Worm (Caenorhabditis elegans): ENCODE measurements around the gene F33C8.2.

F33C8.2 gene

ce11 chrX:14744496-14744895, 23.3 kb downstream of the F33C8.2 start:
- TF ChIP-seq ceh-39 (tag; optimal IDR thresholded peaks at IDR 0.05): no peak
- TF ChIP-seq lin-13 (tag; optimal IDR thresholded peaks at IDR 0.05): no peak
- TF ChIP-seq tbx-8 (GFP tag; optimal IDR thresholded peaks at IDR 0.05): no peak
- TF ChIP-seq elt-3 (tag; optimal IDR thresholded peaks at IDR 0.05): no peak

ce11 chrX:14745218-14745617, 24.0 kb downstream of the F33C8.2 start:
- TF ChIP-seq unc-120 (tag; optimal IDR thresholded peaks at IDR 0.05; ENCODE audit: poor library complexity, severe bottlenecking) (no peak), pha-4 (tag; optimal IDR thresholded peaks at IDR 0.05) (no peak), sptf-1 (tag; optimal IDR thresholded peaks at IDR 0.05) (no peak), unc-39 (tag; optimal IDR thresholded peaks at IDR 0.05) (no peak), elt-3 (tag; optimal IDR thresholded peaks at IDR 0.05) (no peak), ham-2 (GFP tag; optimal IDR thresholded peaks at IDR 0.05) (no peak), mab-5 (tag; optimal IDR thresholded peaks at IDR 0.05) (no peak), tbx-8 (GFP tag; optimal IDR thresholded peaks at IDR 0.05) (no peak), lin-32 (GFP tag; optimal IDR thresholded peaks at IDR 0.05) (no peak), nhr-28 (tag; optimal IDR thresholded peaks at IDR 0.05) (no peak), blmp-1 (tag; optimal IDR thresholded peaks at IDR 0.05) (no peak), hlh-1 (tag; optimal IDR thresholded peaks at IDR 0.05) (no peak), zip-8 (tag; optimal IDR thresholded peaks at IDR 0.05) (no peak), mls-2 (tag; optimal IDR thresholded peaks at IDR 0.05) (no peak)

ce11 chrX:14746948-14747347, 25.8 kb downstream of the F33C8.2 start, which contains the start of gene C05G5.2:
Gene C05G5.2 (plus strand): TSS chrX:14747303.
- TF ChIP-seq mep-1 (tag; optimal IDR thresholded peaks at IDR 0.05) (peak; percentile 92), hlh-1 (tag; optimal IDR thresholded peaks at IDR 0.05) (peak; percentile 12), nhr-28 (tag; optimal IDR thresholded peaks at IDR 0.05) (no peak), unc-120 (tag; optimal IDR thresholded peaks at IDR 0.05; ENCODE audit: poor library complexity, severe bottlenecking) (peak; percentile 66), nhr-237 (tag; optimal IDR thresholded peaks at IDR 0.05) (peak; percentile 75), snpc-4 (tag; optimal IDR thresholded peaks at IDR 0.05) (no peak), tbx-8 (GFP tag; optimal IDR thresholded peaks at IDR 0.05) (no peak), lin-32 (GFP tag; optimal IDR thresholded peaks at IDR 0.05) (no peak), ztf-11 (tag; optimal IDR thresholded peaks at IDR 0.05) (no peak), nhr-76 (tag; optimal IDR thresholded peaks at IDR 0.05) (no peak), ceh-83 (GFP tag; optimal IDR thresholded peaks at IDR 0.05) (peak; percentile 16), unc-62 (GFP tag; optimal IDR thresholded peaks at IDR 0.05) (peak; percentile 33), flh-1 (GFP tag; optimal IDR thresholded peaks at IDR 0.05) (no peak), blmp-1 (tag; optimal IDR thresholded peaks at IDR 0.05) (no peak), lsy-2 (tag; optimal IDR thresholded peaks at IDR 0.05) (peak; percentile 68), lin-13 (tag; optimal IDR thresholded peaks at IDR 0.05) (peak; percentile 51), bed-3 (GFP tag; optimal IDR thresholded peaks at IDR 0.05) (no peak), mab-5 (tag; optimal IDR thresholded peaks at IDR 0.05) (no peak), elt-1 (tag; optimal IDR thresholded peaks at IDR 0.05; ENCODE audit: borderline replicate concordance, insufficient read depth) (no peak), ceh-39 (tag; optimal IDR thresholded peaks at IDR 0.05) (peak; percentile 39), ces-1 (GFP tag; optimal IDR thresholded peaks at IDR 0.05) (peak; percentile 42), ceh-43 (GFP tag; optimal IDR thresholded peaks at IDR 0.05) (peak; percentile 6), elt-3 (tag; optimal IDR thresholded peaks at IDR 0.05) (peak; percentile 56), unc-39 (tag; optimal IDR thresholded peaks at IDR 0.05) (no peak), nhr-2 (tag; optimal IDR thresholded peaks at IDR 0.05) (peak; percentile 16), pha-4 (tag; optimal IDR thresholded peaks at IDR 0.05) (peak; percentile 41), drap-1 (GFP tag; optimal IDR thresholded peaks at IDR 0.05) (no peak), ham-2 (GFP tag; optimal IDR thresholded peaks at IDR 0.05) (no peak), zip-8 (tag; optimal IDR thresholded peaks at IDR 0.05) (no peak), sptf-1 (tag; optimal IDR thresholded peaks at IDR 0.05) (peak; percentile 36), cnd-1 (tag; optimal IDR thresholded peaks at IDR 0.05) (peak; percentile 49), sem-2 (GFP tag; optimal IDR thresholded peaks at IDR 0.05) (no peak), mls-2 (tag; optimal IDR thresholded peaks at IDR 0.05) (peak; percentile 47), M03D4.4 (tag; optimal IDR thresholded peaks at IDR 0.05) (peak; percentile 27), nhr-12 (tag; optimal IDR thresholded peaks at IDR 0.05) (no peak)

ce11 chrX:14751911-14752310, 30.7 kb downstream of the F33C8.2 start, which contains the start of gene C05G5.3:
Gene C05G5.3 (minus strand): TSS chrX:14752011.
- no peak for TF ChIP-seq lsy-2 (tag; optimal IDR thresholded peaks at IDR 0.05)

All from whole organism, mixed stage, embryonic.